Worm (Caenorhabditis elegans) whole organism, L4 larva: ENCODE data around the gene Y50E8A.10.

Experiments
- ceh-44 ChIP-seq: fragments of 200-800 bp; sonication (Bioruptor generic); IDR thresholded peaks from 2 replicates; pipeline ENCODE4 v1.3.6; 2022; ENCODE audit warnings: missing genetic modification reagents, missing genetic modification characterization, missing compliant biosample characterization
- ces-1 ChIP-seq: fragments of 150-350 bp; sonication (generic microtip); optimal IDR thresholded peaks from 4 replicates; lab custom pipeline; 2014; ENCODE audit warnings: missing biosample characterization, missing genetic modification reagents, missing genetic modification characterization
- lsy-2 ChIP-seq, 2 experiments: fragments of 150-350 bp in 1 of 2; sonication (generic microtip) in 1 of 2; optimal IDR thresholded peaks; 2 replicates each; lab custom pipeline; 2014 to 2017; ENCODE audit warnings: missing biosample characterization in 2 of 2, missing genetic modification characterization in 2 of 2
- nhr-10 ChIP-seq: fragments of 150-350 bp; optimal IDR thresholded peaks from 2 replicates; lab custom pipeline; 2014; ENCODE audit warnings: missing biosample characterization, missing genetic modification characterization
- nhr-6 ChIP-seq: fragments of 150-350 bp; optimal IDR thresholded peaks from 2 replicates; lab custom pipeline; 2014; ENCODE audit warnings: missing biosample characterization, missing genetic modification characterization
- nhr-77 ChIP-seq: fragments of 150-350 bp; optimal IDR thresholded peaks from 2 replicates; lab custom pipeline; 2014; ENCODE audit warnings: missing biosample characterization, missing genetic modification characterization
- skn-1 ChIP-seq: fragments of 150-350 bp; optimal IDR thresholded peaks from 2 replicates; lab custom pipeline; 2014; ENCODE audit warnings: missing biosample characterization, missing genetic modification characterization
- unc-62 ChIP-seq, 3 experiments: fragments of 150-350 bp in 1 of 3; sonication (generic microtip); optimal IDR thresholded peaks in 2 of 3; peaks in 1 of 3; 1 replicate in 1 of 3; 2 replicates in 2 of 3; lab custom pipeline; 2014 to 2017; ENCODE audit warnings: missing biosample characterization in 3 of 3, missing genetic modification characterization in 3 of 3, missing genetic modification reagents in 3 of 3, missing genotype in 1 of 3
- ztf-11 ChIP-seq: fragments of 150-350 bp; optimal IDR thresholded peaks from 2 replicates; lab custom pipeline; 2014; ENCODE audit warnings: missing biosample characterization, missing genetic modification characterization

DNA sequence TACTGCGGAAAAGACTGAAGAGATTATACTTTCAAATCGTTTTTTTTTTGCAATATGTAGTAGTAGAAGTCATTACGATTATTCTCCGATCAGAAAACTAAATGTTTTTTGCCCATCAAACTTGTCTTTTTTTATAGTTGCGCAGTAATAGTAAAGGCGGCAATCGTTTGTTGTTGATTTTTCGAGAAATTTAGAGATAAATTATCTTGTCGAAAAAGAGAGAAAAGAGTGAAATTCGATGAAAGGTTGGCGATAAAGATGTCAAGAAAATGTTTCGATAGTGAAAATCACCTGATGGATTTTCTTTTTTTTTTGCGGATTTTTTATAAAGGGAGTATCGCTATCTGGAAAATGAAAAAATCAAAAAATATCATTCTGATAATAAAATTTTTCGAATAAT, 8.7 kb downstream of the Y50E8A.10 start:
- TF ChIP-seq ceh-44 (GFP tag; lab: Robert Waterston, UW) (no peak), unc-62 (GFP tag; optimal IDR thresholded peaks at IDR 0.05 in 1 of 2; lab: Kevin White, UChicago) (no peak), unc-62 (tag; optimal IDR thresholded peaks at IDR 0.05; lab: Kevin White, UChicago) (no peak), nhr-6 (tag; lab: Kevin White, UChicago) (no peak), skn-1 (tag; lab: Kevin White, UChicago) (no peak), nhr-10 (tag; lab: Kevin White, UChicago) (no peak), ztf-11 (tag; lab: Kevin White, UChicago) (no peak), nhr-77 (tag; lab: Kevin White, UChicago) (no peak), lsy-2 (tag; optimal IDR thresholded peaks at IDR 0.05; lab: Kevin White, UChicago) (no peak), ces-1 (no peak)
